Worm (Caenorhabditis elegans) whole organism, dauer: ENCODE measurements around the gene aat-7.

Experiments used
- unc-62 ChIP-seq: sonication (generic microtip); optimal IDR thresholded peaks from 2 replicates; lab custom pipeline; 2017; ENCODE audit warnings: missing biosample characterization, missing genetic modification reagents, missing genetic modification characterization

aat-7 gene

ce11 chrII:1374889-1375288, 11.8 kb upstream of the aat-7 start, which contains the start of gene rog-1:
rog-1 (minus strand) TSS chrII:1374989.
- no peak for TF ChIP-seq unc-62 (GFP tag; lab: Kevin White, UChicago)

DNA sequence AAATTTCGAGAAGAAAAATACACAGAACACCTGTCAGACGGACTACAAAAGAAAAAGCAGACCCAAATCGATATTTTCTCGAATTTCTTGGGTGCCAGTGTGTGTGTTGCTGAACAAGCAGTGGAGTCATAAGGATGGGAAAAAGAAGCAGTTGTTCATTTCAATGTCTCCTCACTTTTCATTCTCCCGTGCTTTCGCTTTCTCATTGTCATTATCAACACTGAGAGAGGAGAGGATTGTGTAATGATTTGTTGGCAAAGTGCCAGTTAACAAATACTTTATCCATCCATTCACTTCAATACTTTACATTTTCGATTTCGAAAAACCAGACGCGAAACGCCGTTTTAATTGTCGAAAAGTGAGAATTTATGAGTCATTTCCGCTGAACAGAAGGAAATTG, 11.0 kb upstream of the aat-7 start:
- no peak for TF ChIP-seq unc-62 (GFP tag; lab: Kevin White, UChicago)

DNA sequence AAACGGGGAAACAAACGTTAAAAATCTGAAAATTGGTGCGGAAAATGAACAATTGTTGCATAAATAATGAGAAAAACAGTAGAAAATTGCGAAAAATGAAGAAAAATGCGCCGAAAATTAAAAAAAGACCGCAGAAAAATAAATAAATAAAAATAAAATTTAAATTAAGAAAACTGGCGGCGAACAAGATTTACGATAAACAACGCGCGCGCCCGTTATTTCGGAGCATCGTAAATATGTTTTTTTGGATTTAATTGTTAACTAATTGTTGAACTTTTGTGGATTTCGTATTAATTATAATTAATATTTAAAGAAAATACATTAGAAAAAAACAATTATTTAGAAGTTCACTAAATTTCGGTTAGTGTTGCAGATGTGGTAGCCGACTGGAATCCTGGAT, 9.9 kb upstream of the aat-7 start:
- TF ChIP-seq unc-62 (GFP tag; lab: Kevin White, UChicago) = no peak

- TF ChIP-seq unc-62 (GFP tag; lab: Kevin White, UChicago) = no peak
Observed at ce11 chrII:1378259-1378658, 8.4 kb upstream of the aat-7 start, which contains the start of gene F54D12.10. F54D12.10 (minus strand) TSS chrII:1378359.

ce11 chrII:1381618-1382017, 5.1 kb upstream of the aat-7 start, which contains the start of gene F54D12.9:
F54D12.9 (minus strand) TSS chrII:1381718.
- no peak for TF ChIP-seq unc-62 (GFP tag; lab: Kevin White, UChicago)

- TF ChIP-seq unc-62 (GFP tag; lab: Kevin White, UChicago) = no peak
Observed at ce11 chrII:1385280-1385679, 1.4 kb upstream of the aat-7 start, which contains the start of gene F54D12.7. F54D12.7 (minus strand) TSS chrII:1385380.

DNA sequence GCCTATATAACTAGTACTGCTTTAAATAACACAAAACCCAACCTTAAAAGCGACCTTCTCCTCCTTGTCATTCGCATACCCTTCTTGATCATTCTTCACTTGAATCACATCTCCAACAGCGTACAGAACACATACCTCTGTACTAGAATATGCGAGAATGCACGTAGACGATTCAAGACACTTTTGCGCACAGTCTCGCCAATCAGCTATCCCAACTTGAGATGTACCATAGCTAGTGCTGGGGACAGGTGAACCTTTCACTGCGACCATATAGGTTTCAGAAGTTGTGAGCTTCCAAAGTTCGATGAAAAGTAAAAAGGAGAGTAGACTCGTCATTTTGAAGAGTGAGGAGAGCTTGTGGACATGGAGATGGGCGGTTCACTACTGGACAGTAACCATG, 11.0 kb downstream of the aat-7 start, which contains the start of gene F54D12.8:
F54D12.8 (minus strand) TSS at position 336 of the 400 bp plus-strand sequence.
- no peak for TF ChIP-seq unc-62 (GFP tag; lab: Kevin White, UChicago)

DNA sequence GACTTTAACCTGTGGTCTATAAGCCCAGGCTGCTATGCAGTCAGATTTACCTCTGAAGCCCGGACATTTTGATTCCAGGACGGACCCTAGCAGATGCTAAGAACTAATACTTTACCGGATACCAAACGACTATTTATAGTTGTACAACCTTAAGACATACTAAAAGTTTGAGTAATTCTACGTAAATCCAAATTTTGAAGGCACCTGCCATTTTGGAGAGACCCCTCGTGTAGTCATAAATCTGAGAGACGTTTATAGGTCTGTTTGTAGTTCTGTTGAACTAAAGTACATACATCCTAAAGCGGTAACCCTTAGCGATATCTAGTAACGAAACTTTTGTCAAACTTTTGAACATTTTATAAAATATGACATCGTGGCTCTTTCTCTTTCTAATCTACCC, 11.7 kb downstream of the aat-7 start, which contains the start of gene F54D12.2:
F54D12.2 (plus strand) TSS at position 301 of the 400 bp plus-strand sequence.
- TF ChIP-seq unc-62 (GFP tag; lab: Kevin White, UChicago) = no peak

- TF ChIP-seq unc-62 (GFP tag; lab: Kevin White, UChicago) = no peak
Observed at ce11 chrII:1400105-1400504, 13.4 kb downstream of the aat-7 start, which contains the start of gene F54D12.1. F54D12.1 (plus strand) TSS chrII:1400405.

- TF ChIP-seq unc-62 (GFP tag; lab: Kevin White, UChicago) = no peak
Observed at ce11 chrII:1401474-1401873, 14.8 kb downstream of the aat-7 start, which contains the start of gene Y51H7C.8. Y51H7C.8 (plus strand) TSS chrII:1401774.

- TF ChIP-seq unc-62 (GFP tag; lab: Kevin White, UChicago) = no peak
Observed at ce11 chrII:1402167-1402619, 15.5 kb downstream of the aat-7 start, which contains the start of gene Y51H7C.7. Y51H7C.7 (plus strand) TSS chrII:1402569.

DNA sequence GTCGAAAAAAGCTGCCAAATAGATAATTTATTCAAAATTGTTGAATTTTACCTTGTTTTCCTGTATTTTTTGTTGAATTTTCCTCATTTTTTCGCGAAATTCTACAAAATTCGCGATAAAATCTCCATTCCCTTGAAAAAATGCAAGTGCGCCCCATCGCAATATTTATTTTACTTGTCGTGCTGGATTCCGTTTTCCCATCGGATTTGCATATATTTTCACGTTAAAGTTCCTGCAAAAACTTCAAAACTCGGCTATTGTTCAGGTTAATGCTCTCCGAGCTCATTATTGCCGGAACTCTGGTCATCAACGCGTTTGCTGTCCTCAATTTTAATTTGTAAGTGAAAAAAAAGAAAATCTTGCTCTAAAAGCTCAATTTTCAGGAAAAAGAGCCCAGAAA, 16.4 kb downstream of the aat-7 start, which contains the start of the genes Y51H7C.41 and cogc-4:
Y51H7C.41 (plus strand) TSS at position 266 of the 400 bp plus-strand sequence.
cogc-4 (plus strand) TSS at position 386 of the 400 bp plus-strand sequence.
- no peak for TF ChIP-seq unc-62 (GFP tag; lab: Kevin White, UChicago)

DNA sequence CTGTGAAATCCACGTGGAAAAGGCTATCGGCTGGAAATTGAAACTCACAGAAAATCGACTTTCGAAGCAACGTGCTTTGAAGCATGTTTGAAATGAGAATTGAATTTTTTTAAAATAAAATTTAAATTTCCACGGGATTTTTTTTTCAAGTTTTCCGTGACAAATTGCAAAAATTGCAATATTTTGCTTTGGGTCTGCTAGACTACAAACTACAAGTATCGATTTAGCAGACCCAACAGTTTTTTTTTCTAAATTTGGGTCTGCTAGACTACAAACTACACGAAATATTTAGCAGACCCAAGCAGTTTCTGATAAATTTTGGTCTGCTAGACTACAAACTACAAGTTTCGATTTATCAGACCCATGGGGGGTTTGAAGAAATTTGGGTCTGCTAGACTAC, 24.7 kb downstream of the aat-7 start, which contains the start of gene Y51H7C.9:
Y51H7C.9 (minus strand) TSS at position 101 of the 400 bp plus-strand sequence.
- no peak for TF ChIP-seq unc-62 (GFP tag; lab: Kevin White, UChicago)

ce11 chrII:1412359-1412907, 25.8 kb downstream of the aat-7 start, which contains the start of gene alkb-1:
alkb-1 (plus strand) TSS chrII:1412409.
- no peak for TF ChIP-seq unc-62 (GFP tag; lab: Kevin White, UChicago)

DNA sequence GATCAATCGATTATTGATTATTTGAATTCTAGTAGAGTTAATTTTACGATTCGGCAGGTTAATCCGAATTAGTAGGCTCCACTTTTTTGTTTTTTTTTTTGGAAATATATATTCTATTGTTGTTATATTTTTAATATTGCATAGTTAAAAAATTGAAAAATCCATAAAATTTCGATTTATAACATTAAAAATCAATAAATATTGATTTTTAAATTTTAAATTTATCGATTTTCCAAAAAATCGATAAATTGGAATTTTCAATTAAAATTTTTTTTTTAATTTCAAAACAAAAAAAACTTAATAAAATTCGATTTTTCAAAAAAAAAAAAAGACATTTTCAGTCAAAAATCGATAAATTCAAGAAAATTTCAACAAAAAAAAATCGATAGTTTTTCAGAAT, 33.3 kb downstream of the aat-7 start:
- TF ChIP-seq unc-62 (GFP tag; lab: Kevin White, UChicago) = no peak

- no peak for TF ChIP-seq unc-62 (GFP tag; lab: Kevin White, UChicago)
Observed at ce11 chrII:1420806-1421463, 34.3 kb downstream of the aat-7 start.
